Worm (Caenorhabditis elegans): ENCODE measurements around the gene lgc-25.

DNA sequence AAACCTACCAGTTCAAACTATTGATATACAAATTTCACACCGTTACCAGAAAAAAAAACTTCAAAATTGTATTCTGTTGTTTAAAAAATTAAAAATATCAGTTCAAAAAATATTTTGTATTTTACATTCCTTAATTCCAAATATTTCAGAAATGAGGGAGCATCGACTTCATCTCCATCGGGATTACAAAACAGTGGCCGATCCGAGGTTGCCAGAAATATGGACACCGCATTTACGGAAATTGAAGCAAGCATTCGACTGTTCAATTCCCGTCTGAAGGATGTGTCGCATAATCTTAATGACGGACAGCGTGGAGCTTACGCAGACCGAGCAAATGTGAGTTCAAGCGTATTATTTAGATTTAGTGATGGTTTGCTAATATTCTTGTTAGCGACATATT lies 28.9 kb downstream of the lgc-25 start:
- TF ChIP-seq zag-1 (tag; optimal IDR thresholded peaks at IDR 0.05) (no peak), nhr-12 (tag; optimal IDR thresholded peaks at IDR 0.05) (no peak), ztf-11 (tag; optimal IDR thresholded peaks at IDR 0.05) (no peak), lsy-2 (tag; optimal IDR thresholded peaks at IDR 0.05) (no peak), nhr-25 (tag; optimal IDR thresholded peaks at IDR 0.05) (no peak), alr-1 (tag; optimal IDR thresholded peaks at IDR 0.05) (no peak), ZK546.5 (tag; optimal IDR thresholded peaks at IDR 0.05) (no peak), fos-1 (tag; optimal IDR thresholded peaks at IDR 0.05) (no peak), ztf-4 (tag; optimal IDR thresholded peaks at IDR 0.05) (no peak), blmp-1 (tag; optimal IDR thresholded peaks at IDR 0.05; ENCODE audit: insufficient read depth) (no peak)
